Fruit fly (Drosophila melanogaster) whole organism, embryonic: ENCODE measurements around the gene CG31681.

Source experiments
- CG10565 ChIP-seq: fragments of 200-800 bp; sonication (Bioruptor generic); optimal IDR thresholded peaks from 3 replicates; lab custom pipeline; 2016; ENCODE audit warnings: missing biosample characterization, mild to moderate bottlenecking, missing genetic modification characterization
- CG10979 ChIP-seq: fragments of 200-800 bp; sonication (Bioruptor generic); optimal IDR thresholded peaks from 2 replicates; lab custom pipeline; 2018; ENCODE audit warnings: missing biosample characterization, mild to moderate bottlenecking, missing genetic modification characterization, moderate library complexity
- CG11398 ChIP-seq: fragments of 200-800 bp; sonication (Bioruptor generic); optimal IDR thresholded peaks from 2 replicates; lab custom pipeline; 2016; ENCODE audit warnings: missing biosample characterization, missing genetic modification characterization
- CG12942 ChIP-seq: fragments of 200-800 bp; sonication (Bioruptor generic); optimal IDR thresholded peaks from 3 replicates; lab custom pipeline; 2016; ENCODE audit warnings: missing biosample characterization, missing genetic modification characterization
- CG13624 ChIP-seq: fragments of 200-800 bp; sonication (Bioruptor generic); optimal IDR thresholded peaks from 2 replicates; lab custom pipeline; 2016; ENCODE audit warnings: missing biosample characterization, missing genetic modification characterization
- CG15479 ChIP-seq: fragments of 200-800 bp; sonication (Bioruptor generic); optimal IDR thresholded peaks from 3 replicates; lab custom pipeline; 2019; ENCODE audit warnings: missing biosample characterization, mild to moderate bottlenecking, missing genetic modification characterization, moderate library complexity
- CG1603 ChIP-seq: fragments of 200-800 bp; sonication (Bioruptor generic); optimal IDR thresholded peaks from 2 replicates; lab custom pipeline; 2019; ENCODE audit warnings: missing biosample characterization, mild to moderate bottlenecking, missing genetic modification characterization, moderate library complexity
- CG17328 ChIP-seq: fragments of 200-800 bp; sonication (Bioruptor generic); IDR thresholded peaks from 2 replicates; pipeline ENCODE4 v1.3.6; 2022; ENCODE audit warnings: missing biosample characterization, missing genetic modification characterization
- CG17612 ChIP-seq: fragments of 200-800 bp; sonication (Bioruptor generic); IDR thresholded peaks from 2 replicates; pipeline ENCODE4 v1.3.6; 2022; ENCODE audit warnings: missing biosample characterization, missing genetic modification characterization
- CG17829 ChIP-seq: fragments of 200-800 bp; optimal IDR thresholded peaks from 2 replicates; lab custom pipeline; 2019; ENCODE audit warnings: missing biosample characterization, mild to moderate bottlenecking, missing genetic modification characterization, moderate library complexity
- CG32772 ChIP-seq: fragments of 200-800 bp; sonication (Bioruptor generic); IDR thresholded peaks from 2 replicates; pipeline ENCODE4 v1.3.6; 2022; ENCODE audit warnings: missing biosample characterization, missing genetic modification characterization
- CG42726 ChIP-seq: fragments of 200-800 bp; sonication (Bioruptor generic); IDR thresholded peaks from 2 replicates; pipeline ENCODE4 v1.3.6; 2022; ENCODE audit warnings: missing biosample characterization, missing genetic modification characterization; ENCODE audit not compliant: partially characterized antibody
- CG6689 ChIP-seq: fragments of 200-800 bp; sonication (Bioruptor generic); IDR thresholded peaks from 2 replicates; pipeline ENCODE4 v1.3.6; 2022; ENCODE audit warnings: missing biosample characterization, missing genetic modification characterization
- CG7357 ChIP-seq: fragments of 200-800 bp; sonication (Bioruptor generic); IDR thresholded peaks from 3 replicates; pipeline ENCODE4 v1.3.6; 2022; ENCODE audit warnings: missing biosample characterization, missing genetic modification characterization
- D19A ChIP-seq: fragments of 200-800 bp; optimal IDR thresholded peaks from 3 replicates; lab custom pipeline; 2019; ENCODE audit warnings: missing biosample characterization, mild to moderate bottlenecking, missing genetic modification characterization, moderate library complexity
- Eip74EF ChIP-seq, 2 experiments: fragments of 200-800 bp in 1 of 2; fragments of >200 bp in 1 of 2; sonication (Bioruptor generic) in 1 of 2; optimal IDR thresholded peaks; 2 replicates each; lab custom pipeline; 2017 to 2019; ENCODE audit warnings: missing biosample characterization in 2 of 2, missing genetic modification characterization in 2 of 2, mild to moderate bottlenecking in 1 of 2, moderate library complexity in 1 of 2
- Ets65A ChIP-seq: fragments of 200-800 bp; sonication (Bioruptor generic); peaks from one replicate; lab custom pipeline; 2016; ENCODE audit warnings: missing biosample characterization, missing genetic modification characterization
- Fer2 ChIP-seq: fragments of 200-800 bp; sonication (Bioruptor generic); optimal IDR thresholded peaks from 2 replicates; lab custom pipeline; 2018; ENCODE audit warnings: missing biosample characterization, mild to moderate bottlenecking, missing genetic modification characterization, moderate library complexity
- Hmr ChIP-seq: fragments of 200-800 bp; sonication (Bioruptor generic); optimal IDR thresholded peaks from 3 replicates; lab custom pipeline; 2017; ENCODE audit warnings: mild to moderate bottlenecking, missing biosample characterization, missing genetic modification reagents, missing genetic modification characterization
- Sox102F ChIP-seq: fragments of 200-800 bp; sonication (Bioruptor generic); optimal IDR thresholded peaks from 2 replicates; lab custom pipeline; 2018; ENCODE audit warnings: missing biosample characterization, mild to moderate bottlenecking, missing genetic modification characterization, moderate library complexity
- abd-A ChIP-seq: fragments of 200-800 bp; sonication (Bioruptor generic); optimal IDR thresholded peaks from 3 replicates; lab custom pipeline; 2019; ENCODE audit warnings: missing biosample characterization, mild to moderate bottlenecking, missing genetic modification characterization, moderate library complexity
- ara ChIP-seq: fragments of 200-800 bp; sonication (Bioruptor generic); IDR thresholded peaks from 2 replicates; pipeline ENCODE4 v1.3.6; 2022; ENCODE audit warnings: missing biosample characterization, missing genetic modification characterization
- ash1 ChIP-seq: fragments of 200-800 bp; sonication (Bioruptor generic); optimal IDR thresholded peaks from 2 replicates; lab custom pipeline; 2018; ENCODE audit warnings: missing biosample characterization, mild to moderate bottlenecking, missing genetic modification characterization
- ci ChIP-seq: fragments of 200-800 bp; sonication (Bioruptor generic); IDR thresholded peaks from 3 replicates; pipeline ENCODE4 v1.3.6; 2022; ENCODE audit warnings: missing biosample characterization, missing genetic modification characterization
- dysf ChIP-seq: fragments of 200-800 bp; sonication (Bioruptor generic); IDR thresholded peaks from 3 replicates; pipeline ENCODE4 v1.3.6; 2022; ENCODE audit warnings: missing biosample characterization, missing genetic modification characterization
- gce ChIP-seq: fragments of 200-800 bp; sonication (Bioruptor generic); IDR thresholded peaks from 3 replicates; pipeline ENCODE4 v1.3.6; 2022; ENCODE audit warnings: missing biosample characterization, missing genetic modification characterization
- gem ChIP-seq: fragments of 200-800 bp; sonication (Bioruptor generic); optimal IDR thresholded peaks from 2 replicates; lab custom pipeline; 2019; ENCODE audit warnings: missing biosample characterization, mild to moderate bottlenecking, missing genetic modification characterization, moderate library complexity
- pan ChIP-seq, 4 experiments: fragments of >200 bp in 3 of 4; fragments of 200-800 bp in 1 of 4; sonication (Bioruptor generic) in 1 of 4; optimal IDR thresholded peaks in 3 of 4; IDR thresholded peaks in 1 of 4; 2 replicates each; pipeline versions ENCODE4 v1.3.6 to Lab custom; 2017 to 2022; ENCODE audit warnings: missing biosample characterization in 2 of 4, missing genetic modification characterization in 2 of 4, mixed read lengths in 1 of 4
- pho ChIP-seq: fragments of 200-800 bp; sonication (Bioruptor generic); optimal IDR thresholded peaks from 2 replicates; lab custom pipeline; 2016; ENCODE audit warnings: missing biosample characterization, missing genetic modification characterization
- prd ChIP-seq, 3 experiments: fragments of >200 bp in 2 of 3; fragments of 200-800 bp in 1 of 3; sonication (Bioruptor generic) in 1 of 3; optimal IDR thresholded peaks in 2 of 3; IDR thresholded peaks in 1 of 3; 2 replicates in 2 of 3; 3 replicates in 1 of 3; pipeline versions ENCODE4 v1.3.6 to Lab custom; 2017 to 2022; ENCODE audit warnings: missing biosample characterization in 1 of 3, missing genetic modification characterization in 1 of 3
- pzg ChIP-seq: fragments of 200-800 bp; sonication (Bioruptor generic); optimal IDR thresholded peaks from 3 replicates; lab custom pipeline; 2018; ENCODE audit warnings: missing biosample characterization, mild to moderate bottlenecking, missing genetic modification characterization, moderate library complexity
- row ChIP-seq: fragments of 200-800 bp; sonication (Bioruptor generic); IDR thresholded peaks from 3 replicates; pipeline ENCODE4 v1.3.6; 2022; ENCODE audit warnings: missing biosample characterization, missing genetic modification characterization
- sens ChIP-seq: fragments of 200-800 bp; sonication (Bioruptor generic); peaks from one replicate; lab custom pipeline; 2016; ENCODE audit warnings: missing biosample characterization, missing genetic modification characterization
- seq ChIP-seq: fragments of 200-800 bp; sonication (Bioruptor generic); IDR thresholded peaks from 2 replicates; pipeline ENCODE4 v1.3.6; 2022; ENCODE audit warnings: missing biosample characterization, missing genetic modification characterization
- sisA ChIP-seq: fragments of 200-800 bp; sonication (Bioruptor generic); IDR thresholded peaks from 2 replicates; pipeline ENCODE4 v1.3.6; 2022; ENCODE audit warnings: missing biosample characterization, missing genetic modification characterization
- slbo ChIP-seq: fragments of 200-800 bp; sonication (Bioruptor generic); IDR thresholded peaks from 2 replicates; pipeline ENCODE4 v1.3.6; 2022; ENCODE audit warnings: missing biosample characterization, missing genetic modification characterization
- stc ChIP-seq: fragments of 200-800 bp; sonication (Bioruptor generic); IDR thresholded peaks from 2 replicates; pipeline ENCODE4 v1.3.6; 2022; ENCODE audit warnings: missing biosample characterization, missing genetic modification characterization
- ttk ChIP-seq: fragments of 200-800 bp; sonication (Bioruptor generic); IDR thresholded peaks from 2 replicates; pipeline ENCODE4 v2.1.2; 2022; ENCODE audit warnings: missing biosample characterization, missing genetic modification characterization

Gene CG31681

DNA sequence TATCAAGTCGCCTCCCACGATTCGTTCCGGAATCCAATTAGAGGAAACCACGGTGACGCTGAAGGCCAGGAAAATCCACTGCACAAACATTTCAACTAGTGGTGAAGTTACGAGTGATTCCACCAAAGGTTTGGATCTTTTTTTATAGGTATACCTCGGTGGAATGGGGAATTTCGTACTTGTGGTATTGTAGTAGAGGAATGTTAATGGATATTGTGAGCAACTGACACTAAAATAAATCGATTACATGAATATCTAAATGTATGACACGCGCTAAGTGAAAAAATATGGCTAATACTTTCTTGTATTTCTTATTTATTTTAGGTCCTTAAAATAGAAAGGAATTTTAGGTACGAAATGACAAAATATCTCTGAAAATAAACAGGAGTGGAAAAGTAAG lies 34.4 kb downstream of the CG31681 start, which contains the start of gene CG17239:
Gene CG17239 (minus strand): TSS at position 101 of the 400 bp plus-strand sequence.
- TF ChIP-seq CG32772 (GFP tag; lab: Robert Waterston, UW) (no peak), ash1 (GFP tag; lab: Kevin White, UChicago) (no peak), CG6689 (no peak)

DNA sequence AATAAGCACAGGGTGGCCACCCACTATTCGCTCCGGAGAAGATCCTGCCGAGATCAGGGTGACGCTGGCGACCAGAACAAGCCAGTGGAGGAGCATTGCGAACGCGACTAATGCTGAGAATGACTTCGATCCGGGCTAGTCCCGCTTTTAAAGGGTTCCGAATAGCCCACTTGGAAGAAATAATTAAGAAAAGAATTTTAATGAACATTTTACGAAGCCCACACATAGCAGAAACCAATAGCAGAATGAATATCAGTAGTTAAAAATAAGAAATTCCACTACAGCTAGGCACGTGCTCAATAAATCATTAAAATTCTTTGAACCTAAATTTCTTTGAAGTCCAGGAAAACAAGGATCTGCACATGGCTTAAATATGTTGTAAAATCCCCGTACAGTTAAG lies 35.5 kb downstream of the CG31681 start, which contains the start of gene Ser12:
Gene Ser12 (minus strand): TSS at position 101 of the 400 bp plus-strand sequence.
- TF ChIP-seq D19A (tag; lab: Kevin White, UChicago): no peak
- TF ChIP-seq CG15479 (GFP tag; lab: Kevin White, UChicago): no peak
- TF ChIP-seq CG11398 (GFP tag; lab: Kevin White, UChicago): no peak
- TF ChIP-seq CG12942 (GFP tag; lab: Kevin White, UChicago): no peak
- TF ChIP-seq sisA (GFP tag; lab: Robert Waterston, UW): no peak
- no peak for TF ChIP-seq CG17829
- TF ChIP-seq abd-A: no peak
- TF ChIP-seq Fer2 (tag; lab: Kevin White, UChicago): no peak
- TF ChIP-seq CG17612 (GFP tag; lab: Robert Waterston, UW): no peak
- TF ChIP-seq, all 482 proteins: peak for 0

DNA sequence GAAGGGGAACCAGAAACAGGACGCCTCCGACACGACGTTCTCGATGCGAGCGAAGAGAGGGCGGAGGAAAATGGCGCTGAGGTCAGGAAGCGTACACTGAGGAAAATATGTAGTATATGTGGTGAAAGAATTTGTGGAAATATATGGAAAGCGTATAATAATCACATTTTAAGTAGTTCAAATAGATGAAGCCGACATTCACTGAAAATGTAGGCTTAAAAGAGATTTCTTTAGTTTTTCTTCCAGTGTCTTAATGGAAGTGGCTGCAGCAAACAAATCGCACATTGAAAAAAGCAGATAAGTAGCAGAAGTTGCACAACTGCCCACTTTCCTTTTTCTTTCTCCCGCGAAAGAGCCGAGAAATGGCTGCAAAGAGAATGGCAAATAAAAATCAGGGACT lies 37.1 kb downstream of the CG31681 start:
- TF ChIP-seq CG10979 (tag; lab: Kevin White, UChicago): no peak
- peak; percentile 70 for TF ChIP-seq sens (GFP tag; lab: Kevin White, UChicago)
- TF ChIP-seq slbo (GFP tag; lab: Robert Waterston, UW): peak; percentile 27; the same call in 1 of the 2 replicates
- TF ChIP-seq prd (optimal IDR thresholded peaks at IDR 0.05; lab: Kevin White, UChicago): no peak
- TF ChIP-seq prd (GFP tag; IDR thresholded peaks at IDR 0.05; lab: Robert Waterston, UW): peak; percentile 65; the same call in 2 of the 3 replicates
- TF ChIP-seq Sox102F: peak; percentile 26
- 0 out of 2 replicates have a peak, but pooled peaks have one; percentile 9 for TF ChIP-seq ttk (GFP tag; lab: Robert Waterston, UW)
- 0 out of 2 replicates have a peak, but pooled peaks have one; percentile 11 for TF ChIP-seq seq (GFP tag; lab: Robert Waterston, UW)
- TF ChIP-seq CG1603 (tag; lab: Kevin White, UChicago): peak; percentile 16
- peak; percentile 93 for TF ChIP-seq Ets65A (GFP tag; lab: Kevin White, UChicago)
- TF ChIP-seq CG42726 (GFP tag; lab: Robert Waterston, UW): no peak
- TF ChIP-seq pan (optimal IDR thresholded peaks at IDR 0.05; lab: Kevin White, UChicago): no peak
- TF ChIP-seq pan (GFP tag; optimal IDR thresholded peaks at IDR 0.05 in 1 of 2, IDR thresholded peaks at IDR 0.05 in 1 of 2): peak in 1 of 2 experiments; percentile 36
- TF ChIP-seq CG17328: 0 out of 2 replicates have a peak, but pooled peaks have one; percentile 39
- peak; percentile 23 for TF ChIP-seq gem (tag; lab: Kevin White, UChicago)
- TF ChIP-seq ci (GFP tag; lab: Robert Waterston, UW): no peak
- TF ChIP-seq CG7357: 0 out of 3 replicates have a peak, but pooled peaks have one; percentile 30
- no peak for TF ChIP-seq pzg (GFP tag; lab: Kevin White, UChicago)
- TF ChIP-seq CG6689: 0 out of 2 replicates have a peak, but pooled peaks have one; percentile 27
- peak; percentile 7 for TF ChIP-seq Hmr (GFP tag; lab: Kevin White, UChicago)
- peak; percentile 32; the same call in 2 of the 3 replicates for TF ChIP-seq row
- TF ChIP-seq ara (GFP tag; lab: Robert Waterston, UW): 0 out of 2 replicates have a peak, but pooled peaks have one; percentile 46
- TF ChIP-seq gce (GFP tag; lab: Robert Waterston, UW): 0 out of 3 replicates have a peak, but pooled peaks have one; percentile 7
- 0 out of 3 replicates have a peak, but pooled peaks have one; percentile 31 for TF ChIP-seq dysf (GFP tag; lab: Robert Waterston, UW)
- TF ChIP-seq CG10565 (GFP tag; lab: Kevin White, UChicago): no peak

DNA sequence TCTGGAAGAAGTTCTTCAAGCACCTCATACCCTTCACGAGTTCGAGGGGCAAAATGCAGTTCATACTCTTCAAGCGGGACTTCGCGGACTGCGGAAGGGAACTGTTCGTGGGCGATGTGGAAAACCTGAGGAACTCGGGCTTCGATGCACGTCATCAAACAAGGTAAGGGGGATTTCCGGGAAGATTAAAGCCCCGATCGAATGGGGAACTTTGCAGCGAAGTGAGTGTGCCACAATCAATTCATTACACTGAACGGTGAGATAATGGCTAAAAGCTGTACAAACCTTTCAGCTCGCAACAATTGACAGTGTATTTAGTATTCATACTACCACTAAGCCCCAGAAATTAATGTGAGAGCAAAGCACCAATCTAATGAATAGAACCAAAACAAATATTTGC lies 43.9 kb downstream of the CG31681 start:
- TF ChIP-seq pho (GFP tag; lab: Kevin White, UChicago): no peak
- TF ChIP-seq CG13624 (GFP tag; lab: Kevin White, UChicago): no peak
- TF ChIP-seq stc (GFP tag; lab: Robert Waterston, UW): no peak
- TF ChIP-seq Eip74EF (GFP tag; optimal IDR thresholded peaks at IDR 0.05; lab: Kevin White, UChicago): no peak
- TF ChIP-seq CG17612 (GFP tag; lab: Robert Waterston, UW): no peak
